Fruit fly (Drosophila melanogaster) whole organism: ENCODE results near the gene CG3014.

Source experiments
- CG8478 ChIP-seq: fragments of >200 bp; optimal IDR thresholded peaks from 2 replicates; lab custom pipeline; 2018; ENCODE audit warnings: inconsistent platforms
- Dll ChIP-seq: fragments of >200 bp; optimal IDR thresholded peaks from 2 replicates; lab custom pipeline; 2017
- EcR ChIP-seq, 2 experiments: fragments of >200 bp; optimal IDR thresholded peaks; 2 replicates each; lab custom pipeline; 2017; ENCODE audit warnings: missing biosample characterization in 2 of 2, missing genetic modification characterization in 2 of 2, missing genetic modification reagents in 2 of 2
- psq ChIP-seq: fragments of >200 bp; optimal IDR thresholded peaks from 2 replicates; lab custom pipeline; 2017
- usp ChIP-seq: fragments of >200 bp; optimal IDR thresholded peaks from 2 replicates; lab custom pipeline; 2017; ENCODE audit warnings: missing biosample characterization, missing genetic modification characterization, mixed read lengths

dm6 chr3R:7790583-7791034 lies 12.0 kb downstream of the CG3014 start, which contains the start of gene CG10086:
- TF ChIP-seq psq (no peak), usp (GFP tag; lab: Kevin White, UChicago) (no peak), CG8478 (lab: Kevin White, UChicago) (no peak), Dll (lab: Kevin White, UChicago) (no peak), EcR (GFP tag; optimal IDR thresholded peaks at IDR 0.05; lab: Kevin White, UChicago) (no peak)
